Fruit fly (Drosophila melanogaster): ENCODE data around the gene Ktl.

The Ktl gene

dm6 chr3R:20914103-20914502, 17.0 kb upstream of the Ktl start, which contains the start of gene hdly:
Gene hdly (plus strand): TSS chr3R:20914296.
- TF ChIP-seq zfh2 (GFP tag; optimal IDR thresholded peaks at IDR 0.05) = no peak
- TF ChIP-seq CG4282 (GFP tag; optimal IDR thresholded peaks at IDR 0.05) = no peak
- TF ChIP-seq CG13775 (GFP tag; optimal IDR thresholded peaks at IDR 0.05) = no peak
- peak; percentile 91 for TF ChIP-seq CG3163 (GFP tag; optimal IDR thresholded peaks at IDR 0.05)
- no peak for TF ChIP-seq CG7556 (GFP tag; optimal IDR thresholded peaks at IDR 0.05)
- TF ChIP-seq bowl (GFP tag; IDR thresholded peaks at IDR 0.05) = 0 out of 2 replicates have a peak, but pooled peaks have one; percentile 14
- TF ChIP-seq MBD-R2 (GFP tag; IDR thresholded peaks at IDR 0.05) = no peak; the same call in 1 of the 2 replicates
- TF ChIP-seq CG5245 (GFP tag; optimal IDR thresholded peaks at IDR 0.05) = no peak
- TF ChIP-seq Deaf1 (tag; optimal IDR thresholded peaks at IDR 0.05) = peak; percentile 42
- no peak for TF ChIP-seq CG3838 (GFP tag; optimal IDR thresholded peaks at IDR 0.05)
- no peak for TF ChIP-seq kah (GFP tag; optimal IDR thresholded peaks at IDR 0.05)
- TF ChIP-seq chn (GFP tag; optimal IDR thresholded peaks at IDR 0.05) = no peak
- no peak for TF ChIP-seq Mrtf (GFP tag; IDR thresholded peaks at IDR 0.05)
- peak in 1 of 2 experiments; percentile 99 for TF ChIP-seq bsh (GFP tag; optimal IDR thresholded peaks at IDR 0.05)
- no peak for TF ChIP-seq tna (GFP tag; IDR thresholded peaks at IDR 0.05; ENCODE audit: partially characterized antibody)
- no peak for TF ChIP-seq gem (tag; optimal IDR thresholded peaks at IDR 0.05)
- TF ChIP-seq CTCF (GFP tag; optimal IDR thresholded peaks at IDR 0.05) = no peak
- TF ChIP-seq dati (GFP tag; IDR thresholded peaks at IDR 0.05) = no peak
- TF ChIP-seq knrl (GFP tag; IDR thresholded peaks at IDR 0.05; ENCODE audit: partially characterized antibody) = no peak
- TF ChIP-seq CG10565 (GFP tag; optimal IDR thresholded peaks at IDR 0.05) = no peak
- TF ChIP-seq CG18599 (GFP tag; optimal IDR thresholded peaks at IDR 0.05) = no peak
- no peak for TF ChIP-seq Ptx1 (GFP tag; IDR thresholded peaks at IDR 0.05)
- no peak for TF ChIP-seq CG10462 (GFP tag; optimal IDR thresholded peaks at IDR 0.05)
- TF ChIP-seq oc (tag; optimal IDR thresholded peaks at IDR 0.05) = no peak
- TF ChIP-seq Drgx (GFP tag; IDR thresholded peaks at IDR 0.05) = peak; percentile 99
- TF ChIP-seq Oli (tag; optimal IDR thresholded peaks at IDR 0.05) = no peak
- no peak for TF ChIP-seq run (tag; optimal IDR thresholded peaks at IDR 0.05)
- TF ChIP-seq gcm (GFP tag; optimal IDR thresholded peaks at IDR 0.05) = no peak
- no peak for TF ChIP-seq TFAM (GFP tag; optimal IDR thresholded peaks at IDR 0.05)
- TF ChIP-seq Spps (tag; optimal IDR thresholded peaks at IDR 0.05) = no peak
- no peak for TF ChIP-seq ttk (GFP tag; IDR thresholded peaks at IDR 0.05)
- no peak for TF ChIP-seq HLH4C (GFP tag; IDR thresholded peaks at IDR 0.05; ENCODE audit: partially characterized antibody)
- TF ChIP-seq jigr1 (GFP tag; IDR thresholded peaks at IDR 0.05) = no peak
- no peak for TF ChIP-seq CG9932 (GFP tag; IDR thresholded peaks at IDR 0.05)
- TF ChIP-seq CG16813 (GFP tag; IDR thresholded peaks at IDR 0.05; ENCODE audit: partially characterized antibody) = no peak
- TF ChIP-seq grn (GFP tag; optimal IDR thresholded peaks at IDR 0.05) = no peak
- no peak for TF ChIP-seq usp (GFP tag; optimal IDR thresholded peaks at IDR 0.05)
- TF ChIP-seq sens-2 (GFP tag; IDR thresholded peaks at IDR 0.05) = 0 out of 2 replicates have a peak, but pooled peaks have one; percentile 12
- TF ChIP-seq Dref (GFP tag; IDR thresholded peaks at IDR 0.05) = no peak
- TF ChIP-seq ci (GFP tag; IDR thresholded peaks at IDR 0.05) = no peak
- no peak for TF ChIP-seq mld (GFP tag; IDR thresholded peaks at IDR 0.05; ENCODE audit: partially characterized antibody)
- peak; percentile 75 for TF ChIP-seq mirr (GFP tag; optimal IDR thresholded peaks at IDR 0.05)
- TF ChIP-seq ssp (GFP tag; IDR thresholded peaks at IDR 0.05) = no peak
- TF ChIP-seq grau (tag; optimal IDR thresholded peaks at IDR 0.05) = no peak
- TF ChIP-seq CG17361 (GFP tag; IDR thresholded peaks at IDR 0.05) = no peak
- TF ChIP-seq CG6175 (GFP tag; IDR thresholded peaks at IDR 0.05) = no peak
- peak; percentile 29 for TF ChIP-seq CG2678 (tag; optimal IDR thresholded peaks at IDR 0.05)
- TF ChIP-seq GATAe (GFP tag; conservative IDR thresholded peaks at IDR 0.05) = no peak
- peak; percentile 41; the same call in 1 of the 2 replicates for TF ChIP-seq CG32532 (GFP tag; IDR thresholded peaks at IDR 0.05)
- TF ChIP-seq CG1233 (GFP tag; optimal IDR thresholded peaks at IDR 0.05) = no peak
- no peak for TF ChIP-seq Dll (GFP tag; IDR thresholded peaks at IDR 0.05; ENCODE audit: partially characterized antibody)
- no peak for TF ChIP-seq CG3995 (GFP tag; optimal IDR thresholded peaks at IDR 0.05)
- no peak for TF ChIP-seq repo (GFP tag; optimal IDR thresholded peaks at IDR 0.05)
